Fruit fly (Drosophila melanogaster) whole organism, wandering third instar larva: Measurements from ENCODE around the gene CG43800.

Experiments used
- Abd-B ChIP-seq: fragments of >200 bp; optimal IDR thresholded peaks from 2 replicates; lab custom pipeline; 2017; ENCODE audit warnings: missing biosample characterization, missing genetic modification characterization
- CG32264 ChIP-seq: fragments of 200-800 bp; sonication (Bioruptor generic); optimal IDR thresholded peaks from 2 replicates; lab custom pipeline; 2016; ENCODE audit warnings: missing biosample characterization, missing genetic modification characterization
- CG9705 ChIP-seq: fragments of 200-800 bp; sonication (Bioruptor generic); optimal IDR thresholded peaks from 2 replicates; lab custom pipeline; 2018; ENCODE audit warnings: missing biosample characterization, mild to moderate bottlenecking, missing genetic modification characterization
- CrebA ChIP-seq: fragments of 200-800 bp; sonication (Bioruptor generic); optimal IDR thresholded peaks from 2 replicates; lab custom pipeline; 2016; ENCODE audit warnings: missing biosample characterization, mild to moderate bottlenecking, missing genetic modification characterization, borderline replicate concordance
- Dif ChIP-seq: fragments of 200-275, 200-300 bp; sonication (Bioruptor generic); optimal IDR thresholded peaks from 2 replicates; lab custom pipeline; 2018; ENCODE audit warnings: missing biosample characterization, missing genetic modification characterization; ENCODE audit not compliant: partially characterized antibody
- HLH106 ChIP-seq: fragments of 200-800 bp; optimal IDR thresholded peaks from 3 replicates; lab custom pipeline; 2019; ENCODE audit warnings: missing biosample characterization, mild to moderate bottlenecking, missing genetic modification characterization, moderate library complexity
- Hnf4 ChIP-seq: fragments of 200-800 bp; sonication (Bioruptor generic); optimal IDR thresholded peaks from 2 replicates; lab custom pipeline; 2016; ENCODE audit warnings: missing biosample characterization, mild to moderate bottlenecking, missing genetic modification characterization
- Hr78 ChIP-seq: fragments of >200 bp; optimal IDR thresholded peaks from 2 replicates; lab custom pipeline; 2017; ENCODE audit warnings: missing biosample characterization, missing genetic modification characterization
- Hr83 ChIP-seq: fragments of 200-300 bp; sonication (Bioruptor generic); optimal IDR thresholded peaks from 2 replicates; lab custom pipeline; 2016; ENCODE audit warnings: missing biosample characterization, mild to moderate bottlenecking, missing genetic modification characterization, moderate library complexity; ENCODE audit not compliant: poor library complexity, severe bottlenecking
- Jra ChIP-seq: sonication (Bioruptor generic); optimal IDR thresholded peaks from 2 replicates; lab custom pipeline; 2016; ENCODE audit warnings: missing biosample characterization, missing genetic modification characterization
- Mio ChIP-seq: sonication (Bioruptor generic); optimal IDR thresholded peaks from 2 replicates; lab custom pipeline; 2016; ENCODE audit warnings: missing biosample characterization, missing genetic modification characterization
- Myc ChIP-seq: fragments of >200 bp; optimal IDR thresholded peaks from 2 replicates; lab custom pipeline; 2017
- N ChIP-seq: fragments of >200 bp; optimal IDR thresholded peaks from 2 replicates; lab custom pipeline; 2018; ENCODE audit warnings: missing biosample characterization, missing external identifiers, missing genetic modification characterization
- OdsH ChIP-seq: fragments of 200-800 bp; sonication (Bioruptor generic); optimal IDR thresholded peaks from 2 replicates; lab custom pipeline; 2016; ENCODE audit warnings: missing biosample characterization, mild to moderate bottlenecking, missing genetic modification characterization
- Rel ChIP-seq, 2 experiments: fragments of 200-800 bp; sonication (Bioruptor generic) in 1 of 2; optimal IDR thresholded peaks; 2 replicates in 1 of 2; 3 replicates in 1 of 2; lab custom pipeline; 2016 to 2019; ENCODE audit warnings: mild to moderate bottlenecking in 2 of 2, missing biosample characterization in 2 of 2, missing genetic modification characterization in 2 of 2, moderate library complexity in 1 of 2
- Sp1 ChIP-seq: fragments of 200-800 bp; sonication (Bioruptor generic); optimal IDR thresholded peaks from 3 replicates; lab custom pipeline; 2019; ENCODE audit warnings: missing biosample characterization, mild to moderate bottlenecking, missing genetic modification characterization, moderate library complexity
- br ChIP-seq: fragments of 200-800 bp; sonication (Bioruptor generic); optimal IDR thresholded peaks from 2 replicates; lab custom pipeline; 2016; ENCODE audit warnings: missing biosample characterization, missing genetic modification characterization
- brk ChIP-seq: fragments of 200-800 bp; sonication (Bioruptor generic); optimal IDR thresholded peaks from 2 replicates; lab custom pipeline; 2016; ENCODE audit warnings: missing biosample characterization, mild to moderate bottlenecking, missing genetic modification characterization
- dl ChIP-seq, 2 experiments: fragments of 175-275, 200-275 bp in 1 of 2; fragments of 200-275 bp in 1 of 2; sonication (Bioruptor generic); optimal IDR thresholded peaks; lab custom pipeline; 2018; ENCODE audit warnings: mild to moderate bottlenecking in 2 of 2, missing biosample characterization in 2 of 2, missing genetic modification characterization in 2 of 2, moderate library complexity in 2 of 2; ENCODE audit not compliant: partially characterized antibody in 2 of 2, insufficient read depth in 1 of 2
- dmrt93B ChIP-seq: fragments of 200-800 bp; sonication (Bioruptor generic); optimal IDR thresholded peaks from 2 replicates; lab custom pipeline; 2018; ENCODE audit warnings: missing biosample characterization, mild to moderate bottlenecking, missing genetic modification characterization
- foxo ChIP-seq, 2 experiments: fragments of 200-800 bp; sonication (Bioruptor generic); optimal IDR thresholded peaks; 2 replicates in 1 of 2; 3 replicates in 1 of 2; lab custom pipeline; 2016 to 2017; ENCODE audit warnings: missing biosample characterization in 2 of 2, missing genetic modification characterization in 2 of 2
- h ChIP-seq: fragments of 200-800 bp; sonication (Bioruptor generic); optimal IDR thresholded peaks from 3 replicates; lab custom pipeline; 2016; ENCODE audit warnings: missing biosample characterization, mild to moderate bottlenecking, missing genetic modification characterization
- jim ChIP-seq: fragments of 175-275, 200-325 bp; sonication (Bioruptor generic); optimal IDR thresholded peaks from 2 replicates; lab custom pipeline; 2016; ENCODE audit warnings: missing biosample characterization, mild to moderate bottlenecking, missing genetic modification characterization
- lola ChIP-seq: fragments of >200 bp; optimal IDR thresholded peaks from 2 replicates; lab custom pipeline; 2017; ENCODE audit warnings: missing biosample characterization, missing genetic modification characterization
- psq ChIP-seq: fragments of 200-800 bp; sonication (Bioruptor generic); optimal IDR thresholded peaks from 3 replicates; lab custom pipeline; 2017; ENCODE audit warnings: missing biosample characterization, mild to moderate bottlenecking, missing genetic modification characterization, moderate library complexity
- rgr ChIP-seq: fragments of 200-800 bp; sonication (Bioruptor generic); optimal IDR thresholded peaks from 3 replicates; lab custom pipeline; 2016; ENCODE audit warnings: missing biosample characterization, mild to moderate bottlenecking, missing genetic modification characterization
- sage ChIP-seq: fragments of 200-800 bp; sonication (Bioruptor generic); optimal IDR thresholded peaks from 2 replicates; lab custom pipeline; 2016; ENCODE audit warnings: missing biosample characterization, mild to moderate bottlenecking, missing genetic modification characterization
- tai ChIP-seq: sonication (Bioruptor generic); optimal IDR thresholded peaks from 2 replicates; lab custom pipeline; 2016; ENCODE audit warnings: missing biosample characterization, missing genetic modification characterization
- woc ChIP-seq: sonication (Bioruptor generic); optimal IDR thresholded peaks from 2 replicates; lab custom pipeline; 2016; ENCODE audit warnings: missing biosample characterization, mild to moderate bottlenecking, missing genetic modification characterization

Gene CG43800

dm6 chr2L:7219650-7220267 is 12.9 kb downstream of the CG43800 start, which contains the start of gene CG13784:
Gene CG13784 (minus strand): TSS chr2L:7220033.
- TF ChIP-seq OdsH (peak; percentile 15), tai (GFP tag; lab: Kevin White, UChicago) (peak; percentile 55), Hr83 (GFP tag; lab: Kevin White, UChicago) (peak; percentile 53), Dif (GFP tag; lab: Kevin White, UChicago) (peak; percentile 17), Hnf4 (GFP tag; lab: Kevin White, UChicago) (peak; percentile 46), Jra (GFP tag; lab: Kevin White, UChicago) (peak; percentile 58), foxo (GFP tag; optimal IDR thresholded peaks at IDR 0.05; lab: Kevin White, UChicago) (peak in 1 of 2 experiments; percentile 27), dmrt93B (GFP tag; lab: Kevin White, UChicago) (no peak), HLH106 (tag; lab: Kevin White, UChicago) (peak; percentile 23), CG32264 (no peak), Abd-B (GFP tag; lab: Kevin White, UChicago) (no peak), Myc (peak; percentile 73), CG9705 (GFP tag; lab: Kevin White, UChicago) (no peak), CrebA (GFP tag; lab: Kevin White, UChicago) (no peak), N (peak; percentile 95), psq (GFP tag; lab: Kevin White, UChicago) (no peak), brk (GFP tag; lab: Kevin White, UChicago) (peak; percentile 35), br (GFP tag; lab: Kevin White, UChicago) (peak; percentile 13), h (GFP tag; lab: Kevin White, UChicago) (no peak), lola (GFP tag; lab: Kevin White, UChicago) (no peak), Rel (GFP tag; optimal IDR thresholded peaks at IDR 0.05; lab: Kevin White, UChicago) (no peak), Rel (tag; optimal IDR thresholded peaks at IDR 0.05; lab: Kevin White, UChicago) (peak; percentile 59), Hr78 (GFP tag; lab: Kevin White, UChicago) (peak; percentile 27), Sp1 (peak; percentile 40), rgr (GFP tag; lab: Kevin White, UChicago) (peak; percentile 23), woc (GFP tag; lab: Kevin White, UChicago) (peak; percentile 52), sage (GFP tag; lab: Kevin White, UChicago) (no peak), dl (GFP tag; optimal IDR thresholded peaks at IDR 0.05; lab: Kevin White, UChicago; ENCODE audit: insufficient read depth in 1 of 2, partially characterized antibody in 2 of 2) (no peak)
- TF ChIP-seq, all 38 proteins: peak for 17

- no peak for TF ChIP-seq br (GFP tag; lab: Kevin White, UChicago)
- no peak for TF ChIP-seq CG32264
- TF ChIP-seq CrebA (GFP tag; lab: Kevin White, UChicago) = no peak
These were observed 13.4 kb downstream of the CG43800 start for dm6 chr2L:7219172-7219571.

- TF ChIP-seq foxo (GFP tag; optimal IDR thresholded peaks at IDR 0.05; lab: Kevin White, UChicago) (peak in 1 of 2 experiments; percentile 5), h (GFP tag; lab: Kevin White, UChicago) (peak; percentile 27), Rel (GFP tag; optimal IDR thresholded peaks at IDR 0.05; lab: Kevin White, UChicago) (no peak), Rel (tag; optimal IDR thresholded peaks at IDR 0.05; lab: Kevin White, UChicago) (peak; percentile 44), Hnf4 (GFP tag; lab: Kevin White, UChicago) (no peak), jim (GFP tag; lab: Kevin White, UChicago) (no peak), CrebA (GFP tag; lab: Kevin White, UChicago) (peak; percentile 14)
These were observed 14.7 kb downstream of the CG43800 start for dm6 chr2L:7217931-7218330.

dm6 chr2L:7217059-7217458 is 15.6 kb downstream of the CG43800 start:
- TF ChIP-seq Myc = no peak
- TF ChIP-seq CrebA (GFP tag; lab: Kevin White, UChicago) = no peak
- TF ChIP-seq Hnf4 (GFP tag; lab: Kevin White, UChicago) = no peak
- TF ChIP-seq Sp1 = no peak
- no peak for TF ChIP-seq lola (GFP tag; lab: Kevin White, UChicago)
- no peak for TF ChIP-seq Mio (GFP tag; lab: Kevin White, UChicago)
- TF ChIP-seq HLH106 (tag; lab: Kevin White, UChicago) = no peak
- TF ChIP-seq dmrt93B (GFP tag; lab: Kevin White, UChicago) = no peak
